Worm (Caenorhabditis elegans) whole organism, young adult: Measurements from ENCODE around the gene klp-6.

ENCODE experiments used
- B0336.3 ChIP-seq: fragments of 200-800 bp; sonication (Bioruptor generic); IDR thresholded peaks from 2 replicates; pipeline ENCODE4 v1.3.6; 2022; ENCODE audit warnings: missing genetic modification characterization, missing compliant biosample characterization
- F22D6.2 ChIP-seq: sonication (generic microtip); optimal IDR thresholded peaks from 2 replicates; lab custom pipeline; 2016; ENCODE audit warnings: mild to moderate bottlenecking, missing genetic modification characterization, missing compliant biosample characterization
- F33H1.4 ChIP-seq: fragments of 200-800 bp; sonication (Bioruptor generic); IDR thresholded peaks from 2 replicates; pipeline ENCODE4 v1.3.6; 2022; ENCODE audit warnings: missing genetic modification reagents, missing genetic modification characterization, missing compliant biosample characterization
- F55B11.4 ChIP-seq: sonication (generic microtip); optimal IDR thresholded peaks from 2 replicates; lab custom pipeline; 2016; ENCODE audit warnings: missing compliant biosample characterization, missing genetic modification characterization, borderline replicate concordance; ENCODE audit not compliant: insufficient read depth
- F57A8.1 ChIP-seq: fragments of 200-800 bp; sonication (Bioruptor generic); optimal IDR thresholded peaks from 2 replicates; lab custom pipeline; 2018; ENCODE audit warnings: mild to moderate bottlenecking, missing genetic modification characterization, moderate library complexity, missing compliant biosample characterization
- Y53G8AR.9 ChIP-seq: fragments of 200-800 bp; sonication (Bioruptor generic); conservative IDR thresholded peaks from 2 replicates; pipeline ENCODE4 v1.3.6; 2022; ENCODE audit warnings: missing genetic modification reagents, missing genetic modification characterization, missing compliant biosample characterization
- Y67H2A.10 ChIP-seq: fragments of 200-800 bp; sonication (Bioruptor generic); conservative IDR thresholded peaks from 2 replicates; pipeline ENCODE4 v1.3.6; 2022; ENCODE audit warnings: missing genetic modification reagents, missing genetic modification characterization, missing compliant biosample characterization
- Y79H2A.3 ChIP-seq: fragments of 200-800 bp; sonication (Bioruptor generic); conservative IDR thresholded peaks from 2 replicates; pipeline ENCODE4 v1.3.6; 2022; ENCODE audit warnings: missing genetic modification reagents, missing genetic modification characterization, missing compliant biosample characterization
- athp-1 ChIP-seq: sonication (generic microtip); optimal IDR thresholded peaks from 2 replicates; lab custom pipeline; 2017; ENCODE audit warnings: mild to moderate bottlenecking, missing genetic modification characterization, missing compliant biosample characterization
- bed-1 ChIP-seq: fragments of 200-800 bp; sonication (Bioruptor generic); IDR thresholded peaks from 2 replicates; pipeline ENCODE4 v1.3.6; 2022; ENCODE audit warnings: missing genetic modification reagents, missing genetic modification characterization, missing compliant biosample characterization
- ceh-58 ChIP-seq: fragments of 200-800 bp; sonication (Bioruptor generic); IDR thresholded peaks from 2 replicates; pipeline ENCODE4 v1.3.6; 2022; ENCODE audit warnings: missing genetic modification characterization, missing compliant biosample characterization
- ceh-79 ChIP-seq: sonication (generic microtip); optimal IDR thresholded peaks from 2 replicates; lab custom pipeline; 2017; ENCODE audit warnings: mild to moderate bottlenecking, missing genetic modification characterization, missing compliant biosample characterization
- efl-1 ChIP-seq: fragments of 150-350 bp; optimal IDR thresholded peaks from 2 replicates; lab custom pipeline; 2014; ENCODE audit warnings: missing biosample characterization, missing genetic modification reagents, missing genetic modification characterization
- ets-4 ChIP-seq: fragments of 200-800 bp; sonication (Bioruptor generic); optimal IDR thresholded peaks from 2 replicates; lab custom pipeline; 2018; ENCODE audit warnings: mild to moderate bottlenecking, missing genetic modification characterization, missing compliant biosample characterization
- him-1 ChIP-seq: sonication (generic microtip); optimal IDR thresholded peaks from 2 replicates; lab custom pipeline; 2016; ENCODE audit warnings: missing genotype, missing genetic modification reagents, missing genetic modification characterization, missing compliant biosample characterization
- hlh-26 ChIP-seq: fragments of 200-800 bp; sonication (Bioruptor generic); conservative IDR thresholded peaks from 2 replicates; pipeline ENCODE4 v1.3.6; 2022; ENCODE audit warnings: missing genetic modification reagents, missing genetic modification characterization, missing compliant biosample characterization
- lin-54 ChIP-seq: fragments of 200-800 bp; sonication (Bioruptor generic); optimal IDR thresholded peaks from 2 replicates; lab custom pipeline; 2018; ENCODE audit warnings: mild to moderate bottlenecking, missing genetic modification characterization, missing compliant biosample characterization
- lir-1 ChIP-seq: fragments of 200-800 bp; sonication (Bioruptor generic); conservative IDR thresholded peaks from 2 replicates; pipeline ENCODE4 v1.3.6; 2022; ENCODE audit warnings: missing genetic modification reagents, missing genetic modification characterization, missing compliant biosample characterization
- lsl-1 ChIP-seq: fragments of 200-800 bp; sonication (Bioruptor generic); optimal IDR thresholded peaks from 2 replicates; lab custom pipeline; 2018; ENCODE audit warnings: mild to moderate bottlenecking, missing genetic modification characterization, moderate library complexity, missing compliant biosample characterization
- lsy-27 ChIP-seq: sonication (generic microtip); optimal IDR thresholded peaks from 2 replicates; lab custom pipeline; 2017; ENCODE audit warnings: missing genetic modification characterization, mild to moderate bottlenecking, missing compliant biosample characterization, antibody characterized with exemption, missing genotype, borderline replicate concordance; ENCODE audit not compliant: insufficient read depth
- madf-10 ChIP-seq: sonication (generic microtip); optimal IDR thresholded peaks from 2 replicates; lab custom pipeline; 2016; ENCODE audit warnings: mild to moderate bottlenecking, missing genetic modification characterization, missing compliant biosample characterization
- madf-6 ChIP-seq: fragments of 200-800 bp; sonication (Bioruptor generic); IDR thresholded peaks from 2 replicates; pipeline ENCODE4 v1.3.6; 2022; ENCODE audit warnings: missing genetic modification reagents, missing genetic modification characterization, missing compliant biosample characterization
- madf-8 ChIP-seq: fragments of 200-800 bp; sonication (Bioruptor generic); conservative IDR thresholded peaks from 2 replicates; pipeline ENCODE4 v1.3.6; 2022; ENCODE audit warnings: missing genetic modification reagents, missing genetic modification characterization, missing compliant biosample characterization
- nfyb-1 ChIP-seq: fragments of 200-800 bp; sonication (Bioruptor generic); IDR thresholded peaks from 2 replicates; pipeline ENCODE4 v1.3.6; 2022; ENCODE audit warnings: missing genetic modification reagents, missing genetic modification characterization, missing compliant biosample characterization
- pbrm-1 ChIP-seq: fragments of 200-800 bp; sonication (Bioruptor generic); IDR thresholded peaks from 2 replicates; pipeline ENCODE4 v1.3.6; 2022; ENCODE audit warnings: missing genetic modification reagents, missing genetic modification characterization, missing compliant biosample characterization
- repo-1 ChIP-seq: sonication (generic microtip); optimal IDR thresholded peaks from 2 replicates; lab custom pipeline; 2017; ENCODE audit warnings: mild to moderate bottlenecking, missing genetic modification characterization, missing compliant biosample characterization
- sdz-38 ChIP-seq: sonication (generic microtip); optimal IDR thresholded peaks from 2 replicates; lab custom pipeline; 2016; ENCODE audit warnings: missing genotype, missing genetic modification characterization, missing compliant biosample characterization
- sea-2 ChIP-seq: fragments of 200-800 bp; sonication (Bioruptor generic); IDR thresholded peaks from 2 replicates; pipeline ENCODE4 v1.3.6; 2022; ENCODE audit warnings: missing genetic modification characterization, missing compliant biosample characterization
- snpc-1.1 ChIP-seq: sonication (generic microtip); optimal IDR thresholded peaks from 2 replicates; lab custom pipeline; 2017; ENCODE audit warnings: missing genetic modification characterization, mild to moderate bottlenecking, missing compliant biosample characterization, antibody characterized with exemption, moderate library complexity, missing genotype, missing genetic modification reagents; ENCODE audit not compliant: insufficient read depth
- tbp1 ChIP-seq: fragments of 200-800 bp; sonication (Bioruptor generic); optimal IDR thresholded peaks from 2 replicates; lab custom pipeline; 2018; ENCODE audit warnings: mild to moderate bottlenecking, missing genetic modification characterization, missing compliant biosample characterization
- tbx-9 ChIP-seq: sonication (generic microtip); optimal IDR thresholded peaks from 2 replicates; lab custom pipeline; 2016; ENCODE audit warnings: borderline replicate concordance, missing genetic modification characterization, inconsistent platforms, missing compliant biosample characterization
- unc-130 ChIP-seq: sonication (generic microtip); optimal IDR thresholded peaks from 2 replicates; lab custom pipeline; 2016; ENCODE audit warnings: missing genetic modification reagents, missing genetic modification characterization, missing compliant biosample characterization
- ztf-18 ChIP-seq: sonication (generic microtip); optimal IDR thresholded peaks from 2 replicates; lab custom pipeline; 2016; ENCODE audit warnings: missing genotype, mild to moderate bottlenecking, missing genetic modification characterization, missing compliant biosample characterization
- ztf-22 ChIP-seq: fragments of 200-800 bp; sonication (Bioruptor generic); optimal IDR thresholded peaks from 2 replicates; lab custom pipeline; 2018; ENCODE audit warnings: mild to moderate bottlenecking, missing genetic modification characterization, moderate library complexity, missing compliant biosample characterization
- ztf-26 ChIP-seq: sonication (generic microtip); optimal IDR thresholded peaks from 2 replicates; lab custom pipeline; 2017; ENCODE audit warnings: missing genetic modification characterization, missing compliant biosample characterization

Gene klp-6

DNA sequence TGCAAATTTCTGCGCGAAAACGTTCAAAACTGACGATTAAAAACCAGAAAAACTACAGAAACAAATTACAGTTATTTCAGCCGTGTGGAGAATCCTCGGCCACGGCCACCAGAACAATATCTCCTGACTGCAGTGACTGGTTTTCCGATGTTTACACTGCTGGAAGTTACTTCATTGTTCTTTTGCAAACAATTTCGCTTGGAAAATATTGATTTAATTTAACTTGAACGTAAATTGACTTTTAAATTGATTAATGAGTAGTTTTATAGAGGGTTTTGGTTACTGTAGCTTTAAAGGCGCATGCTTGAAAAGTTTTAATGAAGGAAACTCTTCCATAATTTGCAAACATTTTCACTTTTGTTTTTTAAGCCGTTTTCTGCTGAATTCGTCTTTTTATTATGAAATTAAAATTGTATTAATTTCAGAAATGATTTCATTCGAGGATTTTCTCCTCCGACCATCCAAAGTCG is 31.7 kb upstream of the klp-6 start, which contains the start of gene smcr-8 (continued):
- TF ChIP-seq Y53G8AR.9 (GFP tag; lab: Robert Waterston, UW) (no peak), tbp1 (GFP tag; lab: Kevin White, UChicago) (no peak), tbx-9 (tag; lab: Kevin White, UChicago) (no peak), Y79H2A.3 (GFP tag; lab: Robert Waterston, UW) (0 out of 2 replicates have a peak, but pooled peaks have one; percentile 40), madf-8 (peak; percentile 69), athp-1 (tag; lab: Kevin White, UChicago) (peak; percentile 81), madf-6 (GFP tag; lab: Robert Waterston, UW) (peak; percentile 82), lsl-1 (GFP tag; lab: Kevin White, UChicago) (peak; percentile 96), lir-1 (GFP tag; lab: Robert Waterston, UW) (0 out of 2 replicates have a peak, but pooled peaks have one; percentile 11)

ce11 chrIII:5002231-5002630 is 28.5 kb upstream of the klp-6 start, which contains the start of gene R144.10:
TSS of gene R144.10 (minus strand) at chrIII:5002331.
- TF ChIP-seq him-1 (tag; lab: Kevin White, UChicago) (no peak), lsl-1 (GFP tag; lab: Kevin White, UChicago) (peak; percentile 49), F33H1.4 (GFP tag; lab: Robert Waterston, UW) (peak; percentile 50), F57A8.1 (GFP tag; lab: Kevin White, UChicago) (no peak), F55B11.4 (no peak), ceh-79 (tag; lab: Kevin White, UChicago) (no peak)

- no peak for TF ChIP-seq lin-54 (GFP tag; lab: Kevin White, UChicago)
- TF ChIP-seq unc-130 (GFP tag; lab: Kevin White, UChicago), result no peak
- TF ChIP-seq sea-2 (GFP tag; lab: Robert Waterston, UW), result no peak
- TF ChIP-seq snpc-1.1 (tag; lab: Kevin White, UChicago), result no peak
- no peak for TF ChIP-seq repo-1
- TF ChIP-seq hlh-26 (GFP tag; lab: Robert Waterston, UW), result no peak
- no peak for TF ChIP-seq ztf-18
- TF ChIP-seq ztf-26 (tag; lab: Kevin White, UChicago), result no peak
- no peak for TF ChIP-seq efl-1 (GFP tag; lab: Kevin White, UChicago)
- TF ChIP-seq ets-4 (GFP tag; lab: Kevin White, UChicago), result no peak
- TF ChIP-seq sdz-38, result no peak
- no peak for TF ChIP-seq athp-1 (tag; lab: Kevin White, UChicago)
- no peak for TF ChIP-seq ztf-22
These were observed 26.1 kb upstream of the klp-6 start, which contains the start of gene R144.6 for ce11 chrIII:5004621-5005020. TSS of gene R144.6 (minus strand) at chrIII:5004721.

DNA sequence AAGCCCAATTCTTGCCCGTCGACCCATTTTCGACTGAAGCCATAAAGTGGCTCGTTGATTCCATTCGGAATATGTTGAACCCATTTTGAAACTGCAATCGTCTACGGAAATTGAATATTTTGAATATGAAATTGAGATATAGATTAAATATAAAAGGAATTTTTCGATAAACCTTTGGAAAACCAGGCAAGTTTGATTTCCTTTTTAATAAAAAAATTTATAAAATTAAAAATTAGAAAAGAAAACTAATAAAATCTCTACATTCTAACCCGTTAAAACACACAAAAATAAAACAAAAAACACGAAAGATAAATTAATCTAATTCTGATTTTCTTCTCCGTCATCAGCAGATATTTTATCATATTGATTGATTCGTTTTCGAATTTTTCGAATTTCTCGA is 23.8 kb upstream of the klp-6 start, which contains the start of gene R144.12:
R144.12 (minus strand) TSS at position 101 of the 400 bp plus-strand sequence.
- no peak for TF ChIP-seq Y67H2A.10 (GFP tag; lab: Robert Waterston, UW)
- TF ChIP-seq, all 124 proteins: peak for 0

ce11 chrIII:5008730-5009129 is 22.0 kb upstream of the klp-6 start, which contains the start of gene R144.11:
TSS of gene R144.11 (minus strand) at chrIII:5008830.
- TF ChIP-seq unc-130 (GFP tag; lab: Kevin White, UChicago) (no peak), madf-6 (GFP tag; lab: Robert Waterston, UW) (0 out of 2 replicates have a peak, but pooled peaks have one; percentile 7), madf-10 (tag; lab: Kevin White, UChicago) (no peak), ceh-58 (GFP tag; lab: Robert Waterston, UW) (no peak), lsy-27 (no peak), B0336.3 (GFP tag; lab: Robert Waterston, UW) (0 out of 2 replicates have a peak, but pooled peaks have one; percentile 11), pbrm-1 (no peak), bed-1 (GFP tag; lab: Robert Waterston, UW) (0 out of 2 replicates have a peak, but pooled peaks have one; percentile 30), nfyb-1 (no peak), F22D6.2 (tag; lab: Kevin White, UChicago) (no peak)
